Worm (Caenorhabditis elegans): ENCODE results near the gene acs-1.

- no peak for TF ChIP-seq dox-1 (GFP tag; IDR thresholded peaks at IDR 0.05)
- no peak for TF ChIP-seq cebp-1 (GFP tag; IDR thresholded peaks at IDR 0.05)
- no peak for TF ChIP-seq cebp-1 (tag; optimal IDR thresholded peaks at IDR 0.05)
- TF ChIP-seq ceh-100 (GFP tag; IDR thresholded peaks at IDR 0.05) = no peak
- TF ChIP-seq T07F8.4 (tag; optimal IDR thresholded peaks at IDR 0.05) = no peak
- no peak for TF ChIP-seq F55B11.4 (tag; optimal IDR thresholded peaks at IDR 0.05; ENCODE audit: borderline replicate concordance, insufficient read depth)
- TF ChIP-seq atf-7 (tag; optimal IDR thresholded peaks at IDR 0.05) = no peak
- TF ChIP-seq hrde-1 (tag; optimal IDR thresholded peaks at IDR 0.05; ENCODE audit: borderline replicate concordance) = no peak
Observed at ce11 chrV:6495353-6495752, 29.4 kb upstream of the acs-1 start.

All from whole organism, young adult.